Worm (Caenorhabditis elegans): Measurements from ENCODE around the gene F46B3.1.

- TF ChIP-seq flt-1 (GFP tag; IDR thresholded peaks at IDR 0.05) (no peak), ref-1 (GFP tag; conservative IDR thresholded peaks at IDR 0.05) (no peak)
Measured at ce11 chrV:20594746-20595145, 2.2 kb downstream of the F46B3.1 start, which contains the start of gene F26F2.10.
